Worm (Caenorhabditis elegans) whole organism, mixed stage, embryonic: Measurements from ENCODE around the gene C50E10.2.

Source experiments
- bed-3 ChIP-seq: fragments of 200-800 bp; sonication (Bioruptor generic); optimal IDR thresholded peaks from 3 replicates; lab custom pipeline; 2018; ENCODE audit warnings: mild to moderate bottlenecking, missing genetic modification characterization, moderate library complexity, missing compliant biosample characterization
- ceh-39 ChIP-seq: fragments of 150-350 bp; optimal IDR thresholded peaks from 2 replicates; lab custom pipeline; 2014; ENCODE audit warnings: missing biosample characterization, missing genetic modification characterization
- elt-3 ChIP-seq: fragments of 150-350 bp; optimal IDR thresholded peaks from 2 replicates; lab custom pipeline; 2014; ENCODE audit warnings: missing biosample characterization, missing genetic modification characterization
- nhr-12 ChIP-seq: fragments of 150-350 bp; optimal IDR thresholded peaks from 2 replicates; lab custom pipeline; 2014; ENCODE audit warnings: missing biosample characterization, missing genetic modification characterization
- nhr-2 ChIP-seq: fragments of 150-350 bp; optimal IDR thresholded peaks from 2 replicates; lab custom pipeline; 2014; ENCODE audit warnings: missing biosample characterization, missing genetic modification characterization
- nhr-237 ChIP-seq: fragments of 150-350 bp; optimal IDR thresholded peaks from 2 replicates; lab custom pipeline; 2014; ENCODE audit warnings: missing biosample characterization, missing genetic modification characterization
- nhr-28 ChIP-seq: fragments of 150-350 bp; optimal IDR thresholded peaks from 2 replicates; lab custom pipeline; 2014; ENCODE audit warnings: missing biosample characterization, missing genetic modification characterization
- nhr-76 ChIP-seq: sonication (generic microtip); optimal IDR thresholded peaks from 2 replicates; lab custom pipeline; 2017; ENCODE audit warnings: missing biosample characterization, missing genetic modification characterization
- pha-4 ChIP-seq: fragments of 150-350 bp; optimal IDR thresholded peaks from 2 replicates; lab custom pipeline; 2018; ENCODE audit warnings: missing biosample characterization, missing genetic modification reagents, missing genetic modification characterization
- sem-2 ChIP-seq: fragments of 200-800 bp; sonication (Bioruptor generic); optimal IDR thresholded peaks from 2 replicates; lab custom pipeline; 2018; ENCODE audit warnings: mild to moderate bottlenecking, missing genetic modification characterization, missing compliant biosample characterization
- unc-39 ChIP-seq: fragments of 150-350 bp; optimal IDR thresholded peaks from 2 replicates; lab custom pipeline; 2014; ENCODE audit warnings: missing biosample characterization, missing genetic modification characterization
- unc-62 ChIP-seq: fragments of 150-350 bp; optimal IDR thresholded peaks from 2 replicates; lab custom pipeline; 2014; ENCODE audit warnings: missing biosample characterization, missing genetic modification reagents, missing genetic modification characterization
- zip-8 ChIP-seq: fragments of 150-350 bp; optimal IDR thresholded peaks from 2 replicates; lab custom pipeline; 2014; ENCODE audit warnings: missing biosample characterization, missing genetic modification characterization
- ztf-11 ChIP-seq: fragments of 150-350 bp; optimal IDR thresholded peaks from 2 replicates; lab custom pipeline; 2014; ENCODE audit warnings: missing biosample characterization, missing genetic modification characterization

DNA sequence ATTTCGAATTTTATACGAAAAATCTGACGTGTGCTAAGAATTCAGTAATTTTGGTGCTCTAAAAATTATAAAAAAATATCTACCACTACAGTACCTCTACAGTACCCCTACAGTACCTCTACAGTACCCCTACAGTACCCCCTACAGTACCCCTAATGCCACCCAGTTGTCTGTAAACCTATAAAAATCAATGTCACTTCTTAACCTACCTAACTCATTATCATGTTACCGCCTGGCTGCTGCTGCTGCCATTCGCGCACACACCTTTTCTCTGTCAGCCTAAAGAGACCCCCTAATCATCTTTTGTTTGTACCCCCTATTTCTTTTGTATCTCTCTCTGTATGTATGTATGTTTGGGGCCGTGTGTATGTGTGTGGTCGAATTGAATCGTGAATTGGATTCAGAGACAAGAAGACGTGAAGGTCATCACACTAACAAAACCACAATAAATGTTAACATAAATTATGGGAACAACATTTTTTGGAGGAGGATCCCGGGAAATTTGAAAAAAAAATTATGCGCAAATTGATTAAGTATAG lies 41.3 kb upstream of the C50E10.2 start:
- TF ChIP-seq nhr-28 (tag; lab: Kevin White, UChicago) (no peak), zip-8 (no peak), nhr-237 (no peak), pha-4 (tag; lab: Kevin White, UChicago) (no peak), ztf-11 (tag; lab: Kevin White, UChicago) (no peak), elt-3 (tag; lab: Kevin White, UChicago) (no peak), unc-39 (tag; lab: Kevin White, UChicago) (no peak), ceh-39 (tag; lab: Kevin White, UChicago) (no peak), nhr-2 (tag; lab: Kevin White, UChicago) (no peak), sem-2 (no peak), nhr-76 (tag; lab: Kevin White, UChicago) (no peak), nhr-12 (tag; lab: Kevin White, UChicago) (no peak), unc-62 (GFP tag; lab: Kevin White, UChicago) (no peak), bed-3 (no peak)
